Worm (Caenorhabditis elegans) whole organism, midembryonic: Measurements from ENCODE around the gene epac-1.

Experiments
- T22C8.4 ChIP-seq: fragments of 200-800 bp; sonication (Bioruptor generic); IDR thresholded peaks from 2 replicates; pipeline ENCODE4 v1.3.6; 2022; ENCODE audit warnings: missing genetic modification characterization, missing compliant biosample characterization
- cog-1 ChIP-seq: sonication (generic microtip); optimal IDR thresholded peaks from 2 replicates; lab custom pipeline; 2016; ENCODE audit warnings: missing genetic modification characterization, missing compliant biosample characterization
- flt-1 ChIP-seq: fragments of 200-800 bp; sonication (Bioruptor generic); IDR thresholded peaks from 2 replicates; pipeline ENCODE4 v1.3.6; 2022; ENCODE audit warnings: missing genetic modification characterization, missing compliant biosample characterization
- klf-2 ChIP-seq: fragments of 200-800 bp; sonication (Bioruptor generic); conservative IDR thresholded peaks from 2 replicates; pipeline ENCODE4 v1.3.6; 2022; ENCODE audit warnings: missing genetic modification reagents, missing genetic modification characterization, missing compliant biosample characterization
- med-1 ChIP-seq: sonication (generic microtip); optimal IDR thresholded peaks from 2 replicates; lab custom pipeline; 2017; ENCODE audit warnings: missing genetic modification characterization, mild to moderate bottlenecking, missing compliant biosample characterization, antibody characterized with exemption, missing genetic modification reagents; ENCODE audit not compliant: insufficient read depth
- ref-1 ChIP-seq: fragments of 200-800 bp; sonication (Bioruptor generic); conservative IDR thresholded peaks from 2 replicates; pipeline ENCODE4 v1.3.6; 2022; ENCODE audit warnings: missing genetic modification reagents, missing genetic modification characterization, missing compliant biosample characterization
- tab-1 ChIP-seq: fragments of 200-800 bp; sonication (Bioruptor generic); IDR thresholded peaks from 2 replicates; pipeline ENCODE4 v1.3.6; 2022; ENCODE audit warnings: missing genetic modification characterization, missing compliant biosample characterization
- ztf-23 ChIP-seq: fragments of 200-800 bp; sonication (Bioruptor generic); IDR thresholded peaks from 2 replicates; pipeline ENCODE4 v1.3.6; 2022; ENCODE audit warnings: missing genetic modification reagents, missing genetic modification characterization, missing compliant biosample characterization
- ztf-29 ChIP-seq: fragments of 200-800 bp; sonication (Bioruptor generic); IDR thresholded peaks from 2 replicates; pipeline ENCODE4 v1.3.6; 2022; ENCODE audit warnings: missing genetic modification reagents, missing genetic modification characterization, missing compliant biosample characterization

DNA sequence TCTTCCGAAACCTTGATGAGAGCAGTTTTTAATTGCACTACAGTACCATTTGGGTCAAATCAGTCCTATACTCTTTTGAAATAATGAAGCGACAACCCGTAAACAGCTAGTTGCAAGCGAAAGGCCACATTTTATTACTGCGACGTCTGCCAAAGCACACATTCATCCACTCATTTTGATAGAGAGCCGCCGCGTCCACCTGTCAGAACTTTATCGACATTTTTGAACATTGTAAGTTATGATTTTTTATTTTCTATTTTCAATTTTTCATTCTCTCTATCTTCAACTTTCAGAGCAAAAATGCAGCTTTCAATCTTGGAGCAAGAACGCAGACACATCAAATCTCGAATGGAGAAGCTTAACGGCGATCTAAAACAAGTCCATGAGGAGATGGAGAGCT is 48.3 kb upstream of the epac-1 start, which contains the start of gene K08E5.6:
- TF ChIP-seq cog-1: no peak
- no peak for TF ChIP-seq tab-1
- TF ChIP-seq flt-1 (GFP tag; lab: Robert Waterston, UW): no peak
- TF ChIP-seq T22C8.4: no peak
- TF ChIP-seq klf-2 (GFP tag; lab: Robert Waterston, UW): no peak
- TF ChIP-seq ztf-29 (GFP tag; lab: Robert Waterston, UW): no peak
- TF ChIP-seq ref-1 (GFP tag; lab: Robert Waterston, UW): no peak
- TF ChIP-seq ztf-23 (GFP tag; lab: Robert Waterston, UW): no peak
- TF ChIP-seq med-1 (GFP tag; lab: Kevin White, UChicago): no peak
